Fruit fly (Drosophila melanogaster): ENCODE results near the gene ND-51.

ND-51 gene

DNA sequence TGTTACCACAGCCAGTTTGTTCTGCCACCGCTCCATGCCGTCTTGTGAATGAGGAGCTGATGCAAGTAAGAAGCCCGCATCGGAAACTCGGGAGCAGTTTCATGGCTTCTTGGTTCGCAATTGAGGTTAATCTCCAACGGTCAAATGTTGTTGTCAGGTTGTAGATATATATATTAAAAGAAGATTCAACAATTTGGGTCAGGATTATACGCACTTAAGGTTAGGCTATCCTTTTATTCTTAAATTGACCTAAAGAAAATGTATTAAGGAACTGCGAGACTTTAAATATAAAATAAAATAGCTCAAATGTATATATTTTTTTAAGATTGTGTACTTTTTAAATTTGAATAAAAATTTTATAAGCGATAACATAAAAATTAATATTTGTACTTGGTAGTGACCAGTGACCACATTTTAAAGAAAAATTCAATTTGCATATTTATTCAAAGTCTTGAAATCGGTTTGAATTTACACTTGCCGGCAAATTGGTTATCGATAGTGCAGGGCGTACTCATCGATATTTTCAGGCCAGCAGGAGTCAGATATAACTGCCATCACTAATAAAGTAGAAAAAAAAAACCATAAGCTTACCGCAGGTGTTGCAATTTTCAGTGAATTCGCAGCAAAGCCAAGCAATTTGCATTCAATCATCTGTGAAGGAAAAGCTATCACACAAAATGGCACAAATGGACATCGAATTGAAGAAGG is 6.1 kb upstream of the ND-51 start, which contains the start of the genes CG9150 and Pfdn1 (continued):
- TF ChIP-seq Meics (GFP tag; optimal IDR thresholded peaks at IDR 0.05): no peak
- peak; percentile 62; the same call in 2 of the 3 replicates for TF ChIP-seq CG7963 (GFP tag; IDR thresholded peaks at IDR 0.05; ENCODE audit: partially characterized antibody)
- TF ChIP-seq CG12236 (GFP tag; optimal IDR thresholded peaks at IDR 0.05): no peak
- no peak for TF ChIP-seq CG12744 (GFP tag; optimal IDR thresholded peaks at IDR 0.05)
- TF ChIP-seq Kr (GFP tag; optimal IDR thresholded peaks at IDR 0.05): no peak
- no peak for TF ChIP-seq Ravus (GFP tag; IDR thresholded peaks at IDR 0.05)
- TF ChIP-seq Dll (GFP tag; IDR thresholded peaks at IDR 0.05; ENCODE audit: partially characterized antibody): peak; percentile 89
- TF ChIP-seq CG7357 (GFP tag; IDR thresholded peaks at IDR 0.05): no peak
- TF ChIP-seq Hsf (GFP tag; optimal IDR thresholded peaks at IDR 0.05): no peak

- TF ChIP-seq ewg (GFP tag; optimal IDR thresholded peaks at IDR 0.05): peak; percentile 99
- peak; percentile 99 for TF ChIP-seq pb (GFP tag; optimal IDR thresholded peaks at IDR 0.05)
- TF ChIP-seq bcd (GFP tag; optimal IDR thresholded peaks at IDR 0.05): peak; percentile 99
- TF ChIP-seq CG9797 (GFP tag; optimal IDR thresholded peaks at IDR 0.05): peak; percentile 56
- TF ChIP-seq vnd (GFP tag; IDR thresholded peaks at IDR 0.05; ENCODE audit: partially characterized antibody): no peak; the same call in 2 of the 3 replicates
- TF ChIP-seq CG8388 (GFP tag; optimal IDR thresholded peaks at IDR 0.05): peak; percentile 99
- TF ChIP-seq tin (GFP tag; optimal IDR thresholded peaks at IDR 0.05): peak; percentile 99
- TF ChIP-seq CG34422 (GFP tag; IDR thresholded peaks at IDR 0.05): peak; percentile 99
- peak; percentile 99 for TF ChIP-seq Dad (GFP tag; optimal IDR thresholded peaks at IDR 0.05)
- peak; percentile 96 for TF ChIP-seq Bdp1 (GFP tag; optimal IDR thresholded peaks at IDR 0.05)
- TF ChIP-seq Bgb (GFP tag; IDR thresholded peaks at IDR 0.05; ENCODE audit: partially characterized antibody): peak; percentile 58; the same call in 1 of the 2 replicates
- TF ChIP-seq NfI (GFP tag; optimal IDR thresholded peaks at IDR 0.05): peak; percentile 100
- peak; percentile 99 for TF ChIP-seq org-1 (GFP tag; optimal IDR thresholded peaks at IDR 0.05)
- TF ChIP-seq bbx (GFP tag; IDR thresholded peaks at IDR 0.05; ENCODE audit: partially characterized antibody): peak; percentile 70
- TF ChIP-seq CG14441 (GFP tag; IDR thresholded peaks at IDR 0.05): peak; percentile 99
- TF ChIP-seq zen2 (GFP tag; IDR thresholded peaks at IDR 0.05; ENCODE audit: partially characterized antibody): peak; percentile 65; the same call in 2 of the 3 replicates
- 0 out of 3 replicates have a peak, but pooled peaks have one; percentile 20 for TF ChIP-seq knrl (GFP tag; IDR thresholded peaks at IDR 0.05; ENCODE audit: partially characterized antibody)
- peak; percentile 100 for TF ChIP-seq Oli (tag; optimal IDR thresholded peaks at IDR 0.05)
- peak; percentile 100 for TF ChIP-seq Ets65A (GFP tag)
- TF ChIP-seq CG10959 (GFP tag; IDR thresholded peaks at IDR 0.05): peak; percentile 100
- TF ChIP-seq scrt (GFP tag; optimal IDR thresholded peaks at IDR 0.05): peak; percentile 97
- TF ChIP-seq rib (GFP tag; IDR thresholded peaks at IDR 0.05): peak; percentile 99
- peak; percentile 99 for TF ChIP-seq pnt (GFP tag; optimal IDR thresholded peaks at IDR 0.05)
- TF ChIP-seq CG2129 (GFP tag; IDR thresholded peaks at IDR 0.05; ENCODE audit: partially characterized antibody): no peak
- TF ChIP-seq CG8089 (GFP tag; optimal IDR thresholded peaks at IDR 0.05): peak; percentile 99
- peak; percentile 93 for TF ChIP-seq CG17186 (GFP tag; optimal IDR thresholded peaks at IDR 0.05)
- TF ChIP-seq gce (GFP tag; IDR thresholded peaks at IDR 0.05): peak; percentile 99
- peak; percentile 97 for TF ChIP-seq GATAe (GFP tag; conservative IDR thresholded peaks at IDR 0.05)
- peak; percentile 100 for TF ChIP-seq CG17328 (GFP tag; IDR thresholded peaks at IDR 0.05)
- peak; percentile 100 for TF ChIP-seq CG5245 (GFP tag; optimal IDR thresholded peaks at IDR 0.05)
- TF ChIP-seq CG11456 (GFP tag; IDR thresholded peaks at IDR 0.05): peak; percentile 100
- peak; percentile 97 for TF ChIP-seq ab (GFP tag; optimal IDR thresholded peaks at IDR 0.05)
- peak; percentile 99 for TF ChIP-seq lab (GFP tag; optimal IDR thresholded peaks at IDR 0.05)
- peak; percentile 99 for TF ChIP-seq ro (GFP tag; IDR thresholded peaks at IDR 0.05)
- peak; percentile 70 for TF ChIP-seq insv (GFP tag; optimal IDR thresholded peaks at IDR 0.05)
- peak; percentile 99 for TF ChIP-seq CG1792 (GFP tag; optimal IDR thresholded peaks at IDR 0.05)
- peak; percentile 100 for TF ChIP-seq fd3F (GFP tag; optimal IDR thresholded peaks at IDR 0.05)
- TF ChIP-seq br (optimal IDR thresholded peaks at IDR 0.05): no peak
- peak; percentile 99 for TF ChIP-seq CG34376 (GFP tag; optimal IDR thresholded peaks at IDR 0.05)
These were observed 3.3 kb upstream of the ND-51 start, which contains the start of the genes Fbw5 and CG9147 for dm6 chr2L:6065823-6066222. Gene Fbw5 (minus strand): TSS chr2L:6065953. Gene CG9147 (plus strand): TSS chr2L:6065997.
